Fruit fly (Drosophila melanogaster) whole organism, embryonic: ENCODE measurements around the gene CG6398.
"Not testable (repeated sequence)": the region's sequence is repeated elsewhere in the genome, so short reads cannot be mapped to it uniquely, and the experiment has no call there.

ENCODE experiments used
- CG9727 ChIP-seq: fragments of 200-800 bp; sonication (Bioruptor generic); optimal IDR thresholded peaks from 3 replicates; lab custom pipeline; 2017; ENCODE audit warnings: missing biosample characterization, mild to moderate bottlenecking, missing genetic modification characterization
- onecut ChIP-seq: fragments of 200-800 bp; sonication (Bioruptor generic); IDR thresholded peaks from 2 replicates; pipeline ENCODE4 v1.3.6; 2022; ENCODE audit warnings: missing biosample characterization, missing genetic modification characterization
- zen2 ChIP-seq: fragments of 200-800 bp; sonication (Bioruptor generic); IDR thresholded peaks from 3 replicates; pipeline ENCODE4 v1.3.6; 2022; ENCODE audit warnings: missing biosample characterization, missing genetic modification characterization; ENCODE audit not compliant: partially characterized antibody

CG6398 gene

dm6 chrX:17889247-17889646 lies 58.6 kb downstream of the CG6398 start, which contains the start of gene Gss1:
Gene Gss1, plus strand, starts transcription at chrX:17889547.
- TF ChIP-seq onecut (GFP tag; lab: Robert Waterston, UW); CG9727 (GFP tag; lab: Kevin White, UChicago); zen2: not testable (repeated sequence)
